Fruit fly (Drosophila melanogaster) whole organism, embryonic: ENCODE measurements around the gene CG13248.

Source experiments
- B-H1 ChIP-seq: fragments of 200-800 bp; sonication (Bioruptor generic); IDR thresholded peaks from 3 replicates; pipeline ENCODE4 v1.3.6; 2022; ENCODE audit warnings: missing biosample characterization, missing genetic modification characterization
- C15 ChIP-seq: fragments of 200-800 bp; sonication (Bioruptor generic); IDR thresholded peaks from 3 replicates; pipeline ENCODE4 v1.3.6; 2022; ENCODE audit warnings: missing biosample characterization, missing genetic modification characterization
- CG10321 ChIP-seq: fragments of 200-800 bp; sonication (Bioruptor generic); IDR thresholded peaks from 2 replicates; pipeline ENCODE4 v1.3.6; 2022; ENCODE audit warnings: missing biosample characterization, missing genetic modification characterization
- CG11723 ChIP-seq: fragments of 200-800 bp; sonication (Bioruptor generic); optimal IDR thresholded peaks from 2 replicates; lab custom pipeline; 2017; ENCODE audit warnings: missing biosample characterization, mild to moderate bottlenecking, missing genetic modification characterization
- CG12769 ChIP-seq: fragments of 200-800 bp; sonication (Bioruptor generic); optimal IDR thresholded peaks from 2 replicates; lab custom pipeline; 2019; ENCODE audit warnings: missing biosample characterization, mild to moderate bottlenecking, missing genetic modification characterization, moderate library complexity
- CG13775 ChIP-seq: fragments of 200-800 bp; sonication (Bioruptor generic); optimal IDR thresholded peaks from 3 replicates; lab custom pipeline; 2017; ENCODE audit warnings: missing biosample characterization, mild to moderate bottlenecking, missing genetic modification characterization
- CG14014 ChIP-seq: fragments of 200-800 bp; sonication (Bioruptor generic); IDR thresholded peaks from 2 replicates; pipeline ENCODE4 v1.3.6; 2022; ENCODE audit warnings: missing biosample characterization, missing genetic modification characterization
- CG15601 ChIP-seq: fragments of 200-800 bp; sonication (Bioruptor generic); optimal IDR thresholded peaks from 3 replicates; lab custom pipeline; 2019; ENCODE audit warnings: missing biosample characterization, mild to moderate bottlenecking, missing genetic modification characterization, moderate library complexity
- CG16815 ChIP-seq: fragments of 200-800 bp; sonication (Bioruptor generic); optimal IDR thresholded peaks from 3 replicates; lab custom pipeline; 2017; ENCODE audit warnings: missing biosample characterization, mild to moderate bottlenecking, missing genetic modification characterization
- CG17385 ChIP-seq: fragments of 200-800 bp; sonication (Bioruptor generic); optimal IDR thresholded peaks from 3 replicates; lab custom pipeline; 2018; ENCODE audit warnings: missing biosample characterization, mild to moderate bottlenecking, missing genetic modification characterization
- CG17829 ChIP-seq: fragments of 200-800 bp; optimal IDR thresholded peaks from 2 replicates; lab custom pipeline; 2019; ENCODE audit warnings: missing biosample characterization, mild to moderate bottlenecking, missing genetic modification characterization, moderate library complexity
- CG18011 ChIP-seq: fragments of 200-800 bp; sonication (Bioruptor generic); optimal IDR thresholded peaks from 2 replicates; lab custom pipeline; 2017; ENCODE audit warnings: missing biosample characterization, missing genetic modification characterization, mild to moderate bottlenecking, moderate library complexity, missing genotype
- CG18764 ChIP-seq: fragments of 200-800 bp; sonication (Bioruptor generic); optimal IDR thresholded peaks from 3 replicates; lab custom pipeline; 2016; ENCODE audit warnings: missing biosample characterization, missing genetic modification characterization
- CG2199 ChIP-seq: fragments of 200-800 bp; sonication (Bioruptor generic); IDR thresholded peaks from 3 replicates; pipeline ENCODE4 v1.3.6; 2022; ENCODE audit warnings: missing biosample characterization, missing genetic modification characterization
- CG30020 ChIP-seq: fragments of 200-800 bp; optimal IDR thresholded peaks from 2 replicates; lab custom pipeline; 2019; ENCODE audit warnings: missing biosample characterization, mild to moderate bottlenecking, missing genetic modification characterization, moderate library complexity
- CG3281 ChIP-seq: fragments of 200-800 bp; sonication (Bioruptor generic); optimal IDR thresholded peaks from 3 replicates; lab custom pipeline; 2017; ENCODE audit warnings: missing biosample characterization, mild to moderate bottlenecking, missing genetic modification characterization
- CG34376 ChIP-seq: fragments of 200-800 bp; sonication (Bioruptor generic); optimal IDR thresholded peaks from 2 replicates; lab custom pipeline; 2018; ENCODE audit warnings: missing biosample characterization, mild to moderate bottlenecking, missing genetic modification characterization
- CG4328 ChIP-seq: fragments of 200-800 bp; sonication (Bioruptor generic); optimal IDR thresholded peaks from 3 replicates; lab custom pipeline; 2017; ENCODE audit warnings: missing biosample characterization, missing genetic modification reagents, missing genetic modification characterization
- CG4404 ChIP-seq: fragments of 200-800 bp; sonication (Bioruptor generic); IDR thresholded peaks from 2 replicates; pipeline ENCODE4 v1.3.6; 2022; ENCODE audit warnings: missing biosample characterization, missing genetic modification characterization
- CG4707 ChIP-seq: fragments of 200-800 bp; sonication (Bioruptor generic); optimal IDR thresholded peaks from 2 replicates; lab custom pipeline; 2018; ENCODE audit warnings: missing biosample characterization, mild to moderate bottlenecking, missing genetic modification characterization, moderate library complexity
- CG7372 ChIP-seq: fragments of 200-800 bp; sonication (Bioruptor generic); IDR thresholded peaks from 2 replicates; pipeline ENCODE4 v1.3.6; 2022; ENCODE audit warnings: missing biosample characterization, missing genetic modification characterization
- CG8944 ChIP-seq: fragments of 200-800 bp; sonication (Bioruptor generic); optimal IDR thresholded peaks from 3 replicates; lab custom pipeline; 2016; ENCODE audit warnings: missing biosample characterization, missing genetic modification characterization
- CG9817 ChIP-seq: fragments of 200-800 bp; sonication (Bioruptor generic); optimal IDR thresholded peaks from 2 replicates; lab custom pipeline; 2018; ENCODE audit warnings: missing biosample characterization, mild to moderate bottlenecking, missing genetic modification characterization, moderate library complexity
- CTCF ChIP-seq: fragments of 200-800 bp; sonication (Bioruptor generic); optimal IDR thresholded peaks from 2 replicates; lab custom pipeline; 2017; ENCODE audit warnings: missing biosample characterization, mild to moderate bottlenecking, missing genetic modification characterization, moderate library complexity
- CrebB ChIP-seq: fragments of 200-800 bp; sonication (Bioruptor generic); optimal IDR thresholded peaks from 3 replicates; lab custom pipeline; 2018; ENCODE audit warnings: missing biosample characterization, mild to moderate bottlenecking, missing genetic modification characterization
- Dll ChIP-seq: fragments of 200-800 bp; sonication (Bioruptor generic); IDR thresholded peaks from 4 replicates; pipeline ENCODE4 v1.3.6; 2022; ENCODE audit warnings: missing biosample characterization, missing genetic modification characterization; ENCODE audit not compliant: partially characterized antibody
- Doc3 ChIP-seq: fragments of 200-800 bp; sonication (Bioruptor generic); IDR thresholded peaks from 3 replicates; pipeline ENCODE4 v1.3.6; 2022; ENCODE audit warnings: missing biosample characterization, missing genetic modification characterization; ENCODE audit not compliant: partially characterized antibody
- Dp ChIP-seq: fragments of 200-800 bp; sonication (Bioruptor generic); optimal IDR thresholded peaks from 2 replicates; lab custom pipeline; 2018; ENCODE audit warnings: missing biosample characterization, mild to moderate bottlenecking, missing genetic modification characterization, moderate library complexity
- Ets97D ChIP-seq: fragments of 200-800 bp; sonication (Bioruptor generic); optimal IDR thresholded peaks from 3 replicates; lab custom pipeline; 2016; ENCODE audit warnings: missing biosample characterization, missing genetic modification characterization
- Fer3 ChIP-seq: fragments of 200-800 bp; sonication (Bioruptor generic); optimal IDR thresholded peaks from 2 replicates; lab custom pipeline; 2018; ENCODE audit warnings: missing biosample characterization, mild to moderate bottlenecking, missing genetic modification characterization, moderate library complexity
- HHEX ChIP-seq: fragments of 200-800 bp; sonication (Bioruptor generic); optimal IDR thresholded peaks from 3 replicates; lab custom pipeline; 2017; ENCODE audit warnings: missing biosample characterization, mild to moderate bottlenecking, missing genetic modification characterization, missing genetic modification reagents
- Hr51 ChIP-seq, 2 experiments: fragments of 200-800 bp; sonication (Bioruptor generic); optimal IDR thresholded peaks; 2 replicates in 1 of 2; 3 replicates in 1 of 2; lab custom pipeline; 2016 to 2018; ENCODE audit warnings: missing biosample characterization in 2 of 2, missing genetic modification characterization in 2 of 2, mild to moderate bottlenecking in 1 of 2, moderate library complexity in 1 of 2
- Hr78 ChIP-seq, 2 experiments: fragments of 200-800 bp in 1 of 2; fragments of >200 bp in 1 of 2; sonication (Bioruptor generic) in 1 of 2; optimal IDR thresholded peaks; 2 replicates each; lab custom pipeline; 2017 to 2019; ENCODE audit warnings: missing biosample characterization in 2 of 2, missing genetic modification characterization in 2 of 2, mild to moderate bottlenecking in 1 of 2, moderate library complexity in 1 of 2
- MESR4 ChIP-seq: fragments of 200-800 bp; sonication (Bioruptor generic); optimal IDR thresholded peaks from 2 replicates; lab custom pipeline; 2018; ENCODE audit warnings: missing biosample characterization, mild to moderate bottlenecking, missing genetic modification characterization, moderate library complexity
- Xrp1 ChIP-seq: fragments of 200-800 bp; sonication (Bioruptor generic); IDR thresholded peaks from 2 replicates; pipeline ENCODE4 v1.3.6; 2022; ENCODE audit warnings: missing biosample characterization, missing genetic modification characterization
- YL-1 ChIP-seq: fragments of 200-800 bp; sonication (Bioruptor generic); optimal IDR thresholded peaks from 3 replicates; lab custom pipeline; 2017; ENCODE audit warnings: missing biosample characterization, mild to moderate bottlenecking, missing genetic modification characterization
- crol ChIP-seq: fragments of 200-800 bp; sonication (Bioruptor generic); IDR thresholded peaks from 2 replicates; pipeline ENCODE4 v1.3.6; 2022; ENCODE audit warnings: missing biosample characterization, missing genetic modification characterization
- eve ChIP-seq, 2 experiments: fragments of >200 bp; optimal IDR thresholded peaks; 2 replicates each; lab custom pipeline; 2017; ENCODE audit warnings: missing biosample characterization in 2 of 2, missing genetic modification characterization in 2 of 2
- insv ChIP-seq, 2 experiments: fragments of 200-800 bp; sonication (Bioruptor generic); optimal IDR thresholded peaks; 3 replicates each; lab custom pipeline; 2016 to 2018; ENCODE audit warnings: missing biosample characterization in 2 of 2, missing genetic modification characterization in 2 of 2
- inv ChIP-seq: fragments of 200-800 bp; sonication (Bioruptor generic); IDR thresholded peaks from 2 replicates; pipeline ENCODE4 v1.3.6; 2022; ENCODE audit warnings: missing biosample characterization, missing genetic modification characterization; ENCODE audit not compliant: partially characterized antibody
- kah ChIP-seq: fragments of 200-800 bp; sonication (Bioruptor generic); optimal IDR thresholded peaks from 2 replicates; lab custom pipeline; 2018; ENCODE audit warnings: missing biosample characterization, mild to moderate bottlenecking, missing genetic modification characterization
- knrl ChIP-seq: fragments of 200-800 bp; sonication (Bioruptor generic); IDR thresholded peaks from 3 replicates; pipeline ENCODE4 v1.3.6; 2022; ENCODE audit warnings: missing biosample characterization, missing genetic modification characterization; ENCODE audit not compliant: partially characterized antibody
- lola ChIP-seq, 3 experiments: fragments of >200 bp in 2 of 3; fragments of 200-800 bp in 1 of 3; sonication (Bioruptor generic) in 1 of 3; optimal IDR thresholded peaks; 2 replicates each; lab custom pipeline; 2017 to 2019; ENCODE audit warnings: missing biosample characterization in 3 of 3, missing genetic modification characterization in 3 of 3, mild to moderate bottlenecking in 1 of 3, moderate library complexity in 1 of 3
- maf-S ChIP-seq: fragments of 200-800 bp; sonication (Bioruptor generic); optimal IDR thresholded peaks from 2 replicates; lab custom pipeline; 2016; ENCODE audit warnings: missing biosample characterization, missing genetic modification characterization
- mam ChIP-seq: fragments of 200-800 bp; sonication (Bioruptor generic); optimal IDR thresholded peaks from 3 replicates; lab custom pipeline; 2016; ENCODE audit warnings: missing biosample characterization, missing genetic modification characterization
- phol ChIP-seq: fragments of 200-800 bp; sonication (Bioruptor generic); optimal IDR thresholded peaks from 3 replicates; lab custom pipeline; 2018; ENCODE audit warnings: missing biosample characterization, mild to moderate bottlenecking, missing genetic modification characterization, moderate library complexity
- ranshi ChIP-seq: fragments of 200-800 bp; sonication (Bioruptor generic); IDR thresholded peaks from 2 replicates; pipeline ENCODE4 v1.3.6; 2022; ENCODE audit warnings: missing biosample characterization, missing genetic modification characterization
- sob ChIP-seq: fragments of 200-800 bp; sonication (Bioruptor generic); IDR thresholded peaks from 2 replicates; pipeline ENCODE4 v1.3.6; 2022; ENCODE audit warnings: missing biosample characterization, missing genetic modification characterization
- stwl ChIP-seq: fragments of 200-800 bp; sonication (Bioruptor generic); optimal IDR thresholded peaks from 3 replicates; lab custom pipeline; 2018; ENCODE audit warnings: missing biosample characterization, mild to moderate bottlenecking, missing genetic modification characterization, moderate library complexity
- trh ChIP-seq: fragments of 200-800 bp; sonication (Bioruptor generic); optimal IDR thresholded peaks from 2 replicates; lab custom pipeline; 2016; ENCODE audit warnings: missing biosample characterization, missing genetic modification characterization
- unc-4 ChIP-seq: fragments of 200-800 bp; sonication (Bioruptor generic); IDR thresholded peaks from 2 replicates; pipeline ENCODE4 v1.3.6; 2022; ENCODE audit warnings: missing biosample characterization, missing genetic modification characterization; ENCODE audit not compliant: partially characterized antibody

Gene CG13248

DNA sequence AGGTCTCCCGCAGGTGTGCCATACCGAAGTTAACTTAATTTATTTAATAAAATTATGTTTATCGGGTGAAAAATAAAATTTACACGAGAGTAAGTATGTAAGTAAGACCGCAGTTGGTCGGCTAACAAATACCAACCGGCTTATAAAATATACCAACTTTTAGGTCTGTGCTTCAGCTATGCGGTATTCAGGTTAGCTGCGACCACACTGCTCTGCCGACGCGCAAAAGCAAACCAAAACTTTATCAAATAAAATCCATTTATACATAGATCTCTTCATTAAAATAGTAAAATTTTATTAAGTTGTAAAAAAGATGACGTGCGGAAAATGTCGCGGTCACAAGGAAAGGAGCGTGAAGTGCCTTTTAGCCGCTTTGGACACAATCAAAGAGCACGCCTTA lies 25.7 kb upstream of the CG13248 start, which contains the start of the genes mRpL15 and CtIP (continued):
- TF ChIP-seq HHEX (GFP tag; lab: Kevin White, UChicago) (no peak), maf-S (no peak), YL-1 (GFP tag; lab: Kevin White, UChicago) (peak; percentile 75), CG34376 (GFP tag; lab: Kevin White, UChicago) (no peak), CG16815 (GFP tag; lab: Kevin White, UChicago) (no peak), CG12769 (tag; lab: Kevin White, UChicago) (no peak), Hr78 (GFP tag; optimal IDR thresholded peaks at IDR 0.05; lab: Kevin White, UChicago) (no peak), CG3281 (GFP tag; lab: Kevin White, UChicago) (no peak), lola (GFP tag; optimal IDR thresholded peaks at IDR 0.05; lab: Kevin White, UChicago) (no peak), B-H1 (GFP tag; lab: Robert Waterston, UW) (no peak), CG4404 (no peak), CG18764 (no peak), knrl (no peak), CrebB (tag; lab: Kevin White, UChicago) (no peak), mam (GFP tag; lab: Kevin White, UChicago) (no peak), crol (GFP tag; lab: Robert Waterston, UW) (no peak), CG11723 (GFP tag; lab: Kevin White, UChicago) (no peak), Doc3 (GFP tag; lab: Robert Waterston, UW) (no peak), CG17829 (tag; lab: Kevin White, UChicago) (peak; percentile 24), CG10321 (GFP tag; lab: Robert Waterston, UW) (no peak), CG8944 (GFP tag; lab: Kevin White, UChicago) (no peak), CG13775 (GFP tag; lab: Kevin White, UChicago) (no peak), Dll (no peak; the same call in 3 of the 4 replicates), MESR4 (GFP tag; lab: Kevin White, UChicago) (peak; percentile 39), Hr51 (GFP tag; optimal IDR thresholded peaks at IDR 0.05; lab: Kevin White, UChicago) (no peak), CG4328 (GFP tag; lab: Kevin White, UChicago) (no peak), trh (GFP tag; lab: Kevin White, UChicago) (no peak), Ets97D (peak; percentile 38), C15 (GFP tag; lab: Robert Waterston, UW) (no peak), stwl (tag; lab: Kevin White, UChicago) (peak; percentile 68), unc-4 (GFP tag; lab: Robert Waterston, UW) (no peak), phol (tag; lab: Kevin White, UChicago) (no peak), Dp (GFP tag; lab: Kevin White, UChicago) (peak; percentile 62), CG30020 (peak; percentile 13), eve (GFP tag; optimal IDR thresholded peaks at IDR 0.05; lab: Kevin White, UChicago) (no peak), sob (GFP tag; lab: Robert Waterston, UW) (no peak), CTCF (GFP tag; lab: Kevin White, UChicago) (no peak), Xrp1 (GFP tag; lab: Robert Waterston, UW) (no peak), Fer3 (no peak), CG9817 (no peak), CG17385 (no peak), CG2199 (GFP tag; lab: Robert Waterston, UW) (no peak), CG15601 (tag; lab: Kevin White, UChicago) (no peak), inv (GFP tag; lab: Robert Waterston, UW) (no peak), insv (GFP tag; optimal IDR thresholded peaks at IDR 0.05; lab: Kevin White, UChicago) (no peak), CG7372 (GFP tag; lab: Robert Waterston, UW) (no peak), CG14014 (GFP tag; lab: Robert Waterston, UW) (no peak), kah (GFP tag; lab: Kevin White, UChicago) (no peak), CG18011 (GFP tag; lab: Kevin White, UChicago) (no peak), ranshi (GFP tag; lab: Robert Waterston, UW) (no peak), CG4707 (GFP tag; lab: Kevin White, UChicago) (no peak)
